Fruit fly (Drosophila melanogaster): ENCODE results near the gene CG15418.

- TF ChIP-seq Rel (GFP tag; optimal IDR thresholded peaks at IDR 0.05) (no peak), Rel (tag; optimal IDR thresholded peaks at IDR 0.05) (no peak), Vsx2 (GFP tag; optimal IDR thresholded peaks at IDR 0.05; ENCODE audit: partially characterized antibody) (no peak), Myc (optimal IDR thresholded peaks at IDR 0.05) (no peak), psq (GFP tag; optimal IDR thresholded peaks at IDR 0.05) (no peak), CG32264 (GFP tag; optimal IDR thresholded peaks at IDR 0.05) (no peak), lola (GFP tag; optimal IDR thresholded peaks at IDR 0.05) (no peak), dsf (GFP tag; optimal IDR thresholded peaks at IDR 0.05; ENCODE audit: borderline replicate concordance) (no peak), usp (GFP tag; optimal IDR thresholded peaks at IDR 0.05) (no peak), Dfd (GFP tag; optimal IDR thresholded peaks at IDR 0.05) (no peak), Sp1 (GFP tag; optimal IDR thresholded peaks at IDR 0.05) (no peak), h (GFP tag; optimal IDR thresholded peaks at IDR 0.05) (no peak), pan (optimal IDR thresholded peaks at IDR 0.05) (no peak), br (GFP tag; optimal IDR thresholded peaks at IDR 0.05) (no peak), Hnf4 (GFP tag; optimal IDR thresholded peaks at IDR 0.05) (no peak)
Measured at dm6 chr2L:3610608-3611007, 10.9 kb downstream of the CG15418 start.

Measured in whole organism, wandering third instar larva.